Worm (Caenorhabditis elegans) whole organism, L3 larva: ENCODE data around the gene sru-23.
"Not testable (repeated sequence)": the region's sequence is repeated elsewhere in the genome, so short reads cannot be mapped to it uniquely, and the experiment has no call there.

Experiments used
- ama-1 ChIP-seq: fragments of 150-350 bp; optimal IDR thresholded peaks from 2 replicates; lab custom pipeline; 2018
- ceh-16 ChIP-seq: sonication (generic microtip); optimal IDR thresholded peaks from 2 replicates; lab custom pipeline; 2017; ENCODE audit warnings: missing biosample characterization, missing genetic modification characterization
- ceh-28 ChIP-seq: fragments of 150-350 bp; optimal IDR thresholded peaks from 2 replicates; lab custom pipeline; 2014; ENCODE audit warnings: missing biosample characterization, missing genetic modification reagents, missing genetic modification characterization
- ceh-82 ChIP-seq: fragments of 150-350 bp; optimal IDR thresholded peaks from 2 replicates; lab custom pipeline; 2014; ENCODE audit warnings: missing biosample characterization, missing genetic modification characterization
- ceh-9 ChIP-seq: sonication (generic microtip); optimal IDR thresholded peaks from 2 replicates; lab custom pipeline; 2018; ENCODE audit warnings: missing biosample characterization, missing genetic modification characterization
- daf-12 ChIP-seq: fragments of 150-350 bp; optimal IDR thresholded peaks from 2 replicates; lab custom pipeline; 2014; ENCODE audit warnings: missing biosample characterization, missing genetic modification reagents, missing genetic modification characterization
- egl-27 ChIP-seq: sonication (generic microtip); optimal IDR thresholded peaks from 4 replicates; lab custom pipeline; 2017; ENCODE audit warnings: missing biosample characterization, missing genetic modification reagents, missing genetic modification characterization
- egl-5 ChIP-seq: fragments of 150-350 bp; optimal IDR thresholded peaks from 2 replicates; lab custom pipeline; 2017; ENCODE audit warnings: missing biosample characterization, missing genetic modification reagents, missing genetic modification characterization, inconsistent platforms
- elt-2 ChIP-seq: sonication (generic microtip); optimal IDR thresholded peaks from 2 replicates; lab custom pipeline; 2016; ENCODE audit warnings: missing genetic modification reagents, mild to moderate bottlenecking, missing genetic modification characterization, missing compliant biosample characterization
- eor-1 ChIP-seq, 2 experiments: fragments of 150-350 bp; optimal IDR thresholded peaks; 2 replicates each; lab custom pipeline; 2014 to 2018; ENCODE audit warnings: missing biosample characterization in 2 of 2, missing genetic modification characterization in 2 of 2
- fkh-2 ChIP-seq: fragments of 150-350 bp; optimal IDR thresholded peaks from 2 replicates; lab custom pipeline; 2014; ENCODE audit warnings: missing biosample characterization, missing genetic modification reagents, missing genetic modification characterization
- hmg-11 ChIP-seq: sonication (generic microtip); optimal IDR thresholded peaks from 2 replicates; lab custom pipeline; 2016; ENCODE audit warnings: missing genetic modification characterization, missing compliant biosample characterization
- lin-15B ChIP-seq: fragments of 150-350 bp; optimal IDR thresholded peaks from 2 replicates; lab custom pipeline; 2014; ENCODE audit warnings: missing biosample characterization, missing genetic modification characterization
- lin-39 ChIP-seq: fragments of 150-350 bp; optimal IDR thresholded peaks from 2 replicates; lab custom pipeline; 2018; ENCODE audit warnings: missing biosample characterization, missing genetic modification reagents, missing genetic modification characterization
- lsy-12 ChIP-seq: sonication (generic microtip); optimal IDR thresholded peaks from 2 replicates; lab custom pipeline; 2016; ENCODE audit warnings: mild to moderate bottlenecking, missing genetic modification characterization, missing compliant biosample characterization
- mdl-1 ChIP-seq: fragments of 150-350 bp; optimal IDR thresholded peaks from 2 replicates; lab custom pipeline; 2014; ENCODE audit warnings: missing biosample characterization, missing genetic modification characterization
- nfya-1 ChIP-seq: sonication (generic microtip); optimal IDR thresholded peaks from 2 replicates; lab custom pipeline; 2017; ENCODE audit warnings: missing genetic modification characterization, mild to moderate bottlenecking, missing compliant biosample characterization, antibody characterized with exemption, moderate library complexity; ENCODE audit not compliant: insufficient read depth
- nhr-11 ChIP-seq: fragments of 150-350 bp; optimal IDR thresholded peaks from 2 replicates; lab custom pipeline; 2014; ENCODE audit warnings: missing biosample characterization, missing genetic modification characterization
- nhr-12 ChIP-seq: fragments of 150-350 bp; optimal IDR thresholded peaks from 2 replicates; lab custom pipeline; 2014; ENCODE audit warnings: missing biosample characterization, missing genetic modification characterization
- nhr-23 ChIP-seq: fragments of 150-350 bp; optimal IDR thresholded peaks from 2 replicates; lab custom pipeline; 2014; ENCODE audit warnings: missing biosample characterization, missing genetic modification reagents, missing genetic modification characterization
- nhr-237 ChIP-seq: fragments of 150-350 bp; optimal IDR thresholded peaks from 2 replicates; lab custom pipeline; 2014; ENCODE audit warnings: missing biosample characterization, missing genetic modification characterization
- nhr-25 ChIP-seq: sonication (generic microtip); optimal IDR thresholded peaks from 2 replicates; lab custom pipeline; 2017; ENCODE audit warnings: missing biosample characterization, missing genetic modification characterization
- nhr-43 ChIP-seq: sonication (generic microtip); optimal IDR thresholded peaks from 2 replicates; lab custom pipeline; 2016; ENCODE audit warnings: mild to moderate bottlenecking, missing genetic modification characterization, missing compliant biosample characterization; ENCODE audit not compliant: poor library complexity, severe bottlenecking
- nhr-67 ChIP-seq: fragments of 150-350 bp; optimal IDR thresholded peaks from 2 replicates; lab custom pipeline; 2014; ENCODE audit warnings: missing biosample characterization, missing genetic modification characterization
- nhr-76 ChIP-seq: fragments of 150-350 bp; sonication (generic microtip); optimal IDR thresholded peaks from 5 replicates; lab custom pipeline; 2014; ENCODE audit warnings: missing biosample characterization, missing genetic modification characterization
- nhr-77 ChIP-seq: fragments of 150-350 bp; optimal IDR thresholded peaks from 2 replicates; lab custom pipeline; 2014; ENCODE audit warnings: missing biosample characterization, missing genetic modification characterization
- sea-2 ChIP-seq: fragments of 150-350 bp; sonication (generic microtip); optimal IDR thresholded peaks from 4 replicates; lab custom pipeline; 2014; ENCODE audit warnings: missing biosample characterization, missing genetic modification reagents, missing genetic modification characterization
- skn-1 ChIP-seq: fragments of 150-350 bp; optimal IDR thresholded peaks from 2 replicates; lab custom pipeline; 2014; ENCODE audit warnings: missing biosample characterization, missing genetic modification characterization
- snpc-4 ChIP-seq: fragments of 150-350 bp; optimal IDR thresholded peaks from 2 replicates; lab custom pipeline; 2014; ENCODE audit warnings: missing biosample characterization, missing genetic modification characterization
- tbx-2 ChIP-seq: sonication (generic microtip); optimal IDR thresholded peaks from 2 replicates; lab custom pipeline; 2016; ENCODE audit warnings: mild to moderate bottlenecking, missing genetic modification characterization, missing compliant biosample characterization
- unc-39 ChIP-seq: sonication (generic microtip); optimal IDR thresholded peaks from 4 replicates; lab custom pipeline; 2017; ENCODE audit warnings: missing biosample characterization, missing genetic modification characterization
- zag-1 ChIP-seq: fragments of 150-350 bp; optimal IDR thresholded peaks from 2 replicates; lab custom pipeline; 2014; ENCODE audit warnings: missing biosample characterization, missing genetic modification characterization
- ztf-11 ChIP-seq: fragments of 150-350 bp; optimal IDR thresholded peaks from 2 replicates; lab custom pipeline; 2014; ENCODE audit warnings: missing biosample characterization, missing genetic modification characterization
- ztf-4 ChIP-seq: fragments of 150-350 bp; optimal IDR thresholded peaks from 2 replicates; lab custom pipeline; 2014; ENCODE audit warnings: missing biosample characterization, missing genetic modification characterization

sru-23 gene

DNA sequence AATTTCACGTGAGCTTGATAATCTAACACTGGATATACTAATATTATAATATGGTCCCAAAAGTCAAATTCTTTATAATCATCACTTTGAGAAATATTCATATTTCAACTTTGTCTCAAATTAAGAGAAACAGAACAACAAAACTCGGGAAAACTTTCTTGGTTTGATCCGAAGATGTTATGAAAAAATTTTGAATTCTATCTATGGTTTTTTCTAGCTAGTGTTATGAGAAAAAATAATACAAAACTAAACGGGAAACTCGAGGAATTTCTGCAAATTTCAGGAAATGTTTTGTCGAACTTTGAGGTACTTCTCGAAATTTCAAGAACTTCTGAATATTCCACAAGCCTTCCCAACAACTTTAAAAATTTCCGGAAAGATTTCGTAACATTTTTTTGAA, 21.5 kb downstream of the sru-23 start, which contains the start of gene srw-59:
Gene srw-59 (minus strand): TSS at position 101 of the 400 bp plus-strand sequence.
- TF ChIP-seq lin-15B (tag; lab: Kevin White, UChicago) (no peak), nhr-12 (no peak)

DNA sequence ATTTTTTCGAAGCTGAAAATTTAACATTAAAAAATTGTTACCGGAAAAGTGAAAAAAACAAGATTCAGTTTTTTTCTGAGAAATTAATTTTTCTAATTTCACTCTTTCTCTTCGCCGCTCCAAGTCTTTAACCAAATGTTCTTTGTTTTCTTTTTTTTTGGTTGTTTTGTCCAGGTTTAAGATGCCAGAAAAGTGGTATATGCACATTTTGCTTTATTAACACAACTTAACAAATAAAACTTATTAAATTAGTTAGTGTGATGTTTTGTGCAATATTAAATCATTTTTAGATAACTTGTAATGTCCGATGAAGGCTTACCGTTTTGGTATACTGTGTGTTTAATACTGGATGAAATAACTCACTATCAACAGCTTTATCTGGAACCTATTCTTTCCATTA, 29.3 kb downstream of the sru-23 start, which contains the start of gene srw-53:
Gene srw-53 (plus strand): TSS at position 301 of the 400 bp plus-strand sequence.
- TF ChIP-seq zag-1 (tag; lab: Kevin White, UChicago) (no peak), nhr-11 (tag; lab: Kevin White, UChicago) (no peak), nhr-43 (no peak), ztf-4 (tag; lab: Kevin White, UChicago) (no peak), egl-5 (tag; lab: Kevin White, UChicago) (no peak), nhr-67 (tag; lab: Kevin White, UChicago) (no peak), mdl-1 (tag; lab: Kevin White, UChicago) (no peak), sea-2 (GFP tag; lab: Kevin White, UChicago) (no peak), ceh-28 (no peak), nhr-76 (tag; lab: Kevin White, UChicago) (no peak), nhr-237 (tag; lab: Kevin White, UChicago) (no peak), tbx-2 (tag; lab: Kevin White, UChicago) (no peak)

- TF ChIP-seq nhr-11 (tag; lab: Kevin White, UChicago) (no peak), lin-15B (tag; lab: Kevin White, UChicago) (no peak), nhr-237 (tag; lab: Kevin White, UChicago) (no peak), skn-1 (tag; lab: Kevin White, UChicago) (no peak), daf-12 (tag; lab: Kevin White, UChicago) (no peak), snpc-4 (tag; lab: Kevin White, UChicago) (no peak), ceh-82 (tag; lab: Kevin White, UChicago) (no peak), egl-27 (tag; lab: Kevin White, UChicago) (no peak), ceh-16 (tag; lab: Kevin White, UChicago) (no peak), unc-39 (no peak), mdl-1 (tag; lab: Kevin White, UChicago) (no peak), tbx-2 (tag; lab: Kevin White, UChicago) (no peak), ama-1 (lab: Kevin White, UChicago) (no peak), nhr-23 (tag; lab: Kevin White, UChicago) (no peak), nfya-1 (tag; lab: Kevin White, UChicago) (no peak)
These were observed 32.1 kb downstream of the sru-23 start, which contains the start of gene srw-55 for ce11 chrV:15940254-15940653. Gene srw-55 (minus strand): TSS chrV:15940354.

ce11 chrV:15932390-15932789, 40.0 kb downstream of the sru-23 start, which contains the start of gene srw-26:
Gene srw-26 (minus strand): TSS chrV:15932490.
- TF ChIP-seq nhr-25 (tag; lab: Kevin White, UChicago) (no peak), ama-1 (lab: Kevin White, UChicago) (no peak), ztf-11 (tag; lab: Kevin White, UChicago) (no peak), hmg-11 (tag; lab: Kevin White, UChicago) (no peak), ceh-28 (no peak), sea-2 (GFP tag; lab: Kevin White, UChicago) (no peak), lsy-12 (no peak), lin-39 (tag; lab: Kevin White, UChicago) (no peak), elt-2 (no peak), ceh-16 (tag; lab: Kevin White, UChicago) (no peak), daf-12 (tag; lab: Kevin White, UChicago) (no peak), egl-5 (tag; lab: Kevin White, UChicago) (no peak), nhr-237 (tag; lab: Kevin White, UChicago) (no peak), ceh-9 (no peak), nhr-77 (tag; lab: Kevin White, UChicago) (no peak), eor-1 (tag; optimal IDR thresholded peaks at IDR 0.05; lab: Kevin White, UChicago) (no peak), fkh-2 (tag; lab: Kevin White, UChicago) (no peak), skn-1 (tag; lab: Kevin White, UChicago) (no peak), nhr-67 (tag; lab: Kevin White, UChicago) (no peak)

ce11 chrV:15929882-15930281, 42.5 kb downstream of the sru-23 start, which contains the start of gene srbc-77:
Gene srbc-77 (plus strand): TSS chrV:15930182.
- TF ChIP-seq egl-5, hmg-11, ztf-11 (tag; lab: Kevin White, UChicago): not testable (repeated sequence)
